Fruit fly (Drosophila melanogaster): ENCODE results near the gene Abcd3.

Abcd3 gene

DNA sequence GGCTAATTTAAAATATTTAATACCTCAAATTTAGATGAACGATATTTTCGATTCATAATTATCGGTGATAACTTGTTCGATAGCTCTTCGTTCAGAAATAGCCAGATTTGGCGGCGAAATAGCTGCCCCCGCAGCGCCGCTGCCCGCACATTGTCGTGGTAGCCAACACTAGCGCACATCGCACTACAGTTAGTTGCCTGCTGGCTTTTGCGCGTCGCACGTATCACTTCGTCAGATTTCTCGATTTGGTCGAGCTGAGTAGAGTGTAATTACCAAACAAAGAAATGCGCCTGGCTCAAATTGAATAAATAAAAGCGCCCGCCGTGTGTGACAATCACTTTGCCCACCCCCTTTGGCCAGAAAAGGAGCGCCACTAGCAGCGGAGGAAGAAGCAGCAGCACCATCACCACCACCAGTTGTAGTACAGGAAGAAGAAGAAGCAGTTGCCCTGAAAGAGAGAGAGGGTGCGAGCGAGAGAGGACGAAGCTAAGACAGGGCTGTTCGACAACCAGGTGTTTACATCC, at the start of gene Abcd3:
Gene Abcd3, plus strand, starts transcription at position 145 of the 524 bp plus-strand sequence.
- TF ChIP-seq CG17801 (GFP tag; optimal IDR thresholded peaks at IDR 0.05; ENCODE audit: partially characterized antibody) = peak; percentile 71

DNA sequence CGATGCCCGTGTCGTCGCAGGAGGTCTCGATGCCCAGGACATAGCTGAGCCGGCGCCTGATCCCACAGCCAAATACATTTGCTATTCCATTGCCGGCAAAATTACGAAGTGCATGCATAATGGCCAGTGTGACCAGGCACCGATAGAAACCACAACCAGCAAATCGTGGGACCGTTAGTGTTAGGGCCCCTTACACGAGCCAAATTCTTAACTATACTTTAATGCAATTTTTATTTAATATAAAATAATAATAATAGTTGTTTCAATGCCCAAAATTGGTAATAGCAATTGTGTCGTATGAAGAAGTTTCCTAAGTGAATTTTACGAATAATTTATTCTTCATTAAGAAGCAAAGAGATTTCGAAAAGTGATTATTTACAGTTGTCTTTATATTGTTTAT, 49.0 kb upstream of the Abcd3 start, which contains the start of gene Tcs4:
Gene Tcs4, minus strand, starts transcription at position 145 of the 400 bp plus-strand sequence.
- TF ChIP-seq CG17801 (GFP tag; optimal IDR thresholded peaks at IDR 0.05; ENCODE audit: partially characterized antibody) = peak; percentile 48

DNA sequence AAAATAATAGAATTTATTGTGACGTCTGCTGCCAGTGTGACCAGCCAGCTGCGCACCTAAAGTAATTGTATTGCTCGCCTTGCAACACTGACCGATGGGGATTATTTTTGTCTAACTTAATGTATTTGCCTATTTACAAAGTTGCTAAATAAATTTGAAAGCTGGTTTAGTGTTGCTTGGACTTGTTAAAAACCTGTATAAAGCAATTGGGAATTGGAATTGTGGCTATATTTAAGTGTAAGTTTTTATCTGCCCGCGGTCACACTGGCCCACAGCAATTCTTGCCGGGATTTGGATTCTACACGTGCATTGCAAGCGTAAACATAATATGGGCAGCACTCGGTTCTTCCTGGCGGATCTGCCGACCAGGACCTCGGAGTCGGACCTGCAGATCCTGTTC, 46.5 kb upstream of the Abcd3 start, which contains the start of the genes CG14230 and CG14232:
Gene CG14230, plus strand, starts transcription at position 94 of the 400 bp plus-strand sequence.
Gene CG14232, minus strand, starts transcription at position 177 of the 400 bp plus-strand sequence.
- peak; percentile 48 for TF ChIP-seq CG17801 (GFP tag; optimal IDR thresholded peaks at IDR 0.05; ENCODE audit: partially characterized antibody)

DNA sequence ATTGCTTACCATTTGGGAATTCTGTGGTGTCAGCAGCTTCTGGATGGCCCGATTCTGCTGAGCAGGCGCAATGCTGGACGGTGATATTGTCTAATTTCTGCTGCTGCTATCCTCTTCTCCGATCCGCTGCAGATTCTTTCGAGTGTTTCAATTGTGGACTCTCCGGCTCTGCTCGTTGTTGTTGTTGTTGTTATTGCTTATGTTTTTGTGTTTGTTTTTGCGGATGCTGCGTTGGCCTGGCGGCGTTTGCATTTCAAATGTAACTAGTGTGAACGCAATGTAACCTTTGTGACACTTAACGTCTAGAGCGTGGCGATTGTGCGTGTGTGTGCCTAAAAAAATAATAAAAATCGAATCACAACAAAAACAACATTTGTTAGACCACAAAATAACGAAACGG, 38.6 kb upstream of the Abcd3 start:
- no peak for TF ChIP-seq CG17801 (GFP tag; optimal IDR thresholded peaks at IDR 0.05; ENCODE audit: partially characterized antibody)

DNA sequence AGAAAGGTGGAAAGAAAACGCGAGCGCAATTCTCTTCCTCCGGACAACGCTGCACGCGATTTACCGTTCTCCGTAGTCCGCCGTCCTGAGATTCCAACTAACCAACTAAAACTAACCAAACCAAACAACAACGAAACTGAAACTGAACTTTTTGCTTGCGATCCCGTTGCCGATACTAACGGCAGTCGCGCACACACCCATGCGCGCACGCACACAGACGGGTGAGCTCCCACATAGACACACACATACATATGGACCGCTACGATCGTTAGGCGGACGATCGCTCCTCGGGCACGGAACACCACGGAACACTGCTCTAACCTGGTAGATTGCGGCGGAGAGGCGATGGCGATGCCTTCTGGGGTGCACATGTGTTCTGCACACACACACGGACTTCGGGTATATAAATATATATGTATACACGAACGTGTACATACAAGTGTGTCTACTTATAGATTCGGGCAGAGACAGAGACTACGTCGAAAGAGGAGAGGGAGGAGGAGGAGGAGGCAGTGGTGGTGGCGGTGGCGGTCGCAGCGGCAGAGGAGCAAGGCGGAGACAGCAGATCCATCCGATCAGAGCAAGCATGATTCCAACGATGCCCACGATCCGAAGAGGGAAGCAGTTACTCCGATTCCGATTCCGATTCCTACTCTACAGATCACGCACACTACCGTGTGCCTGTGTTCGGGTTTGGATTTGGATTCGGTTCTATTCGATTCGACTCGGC, 37.5 kb upstream of the Abcd3 start, which contains the start of gene meso18E:
Gene meso18E, minus strand, starts transcription at position 148 of the 730 bp plus-strand sequence.
- no peak for TF ChIP-seq CG17801 (GFP tag; optimal IDR thresholded peaks at IDR 0.05; ENCODE audit: partially characterized antibody)

DNA sequence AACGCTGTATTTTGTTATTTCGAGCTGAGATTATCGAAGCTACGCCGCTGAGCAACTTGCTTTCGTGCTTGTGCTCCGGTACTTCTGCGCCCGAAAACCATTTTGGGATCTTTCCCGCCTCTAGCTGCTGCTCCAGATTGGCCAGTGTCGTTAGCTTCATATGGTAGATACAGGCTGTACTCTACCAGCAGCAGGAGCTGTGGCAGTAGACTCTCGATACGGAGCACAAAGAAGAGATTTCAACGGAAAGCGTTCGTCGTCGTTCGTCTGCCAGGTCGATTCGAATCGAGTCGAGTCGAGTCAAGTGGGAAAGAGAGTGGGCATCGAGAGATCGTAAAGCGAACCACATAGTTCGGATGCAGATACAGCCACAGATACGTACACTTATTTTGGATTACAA, 35.8 kb upstream of the Abcd3 start:
- TF ChIP-seq CG17801 (GFP tag; optimal IDR thresholded peaks at IDR 0.05; ENCODE audit: partially characterized antibody) = no peak

DNA sequence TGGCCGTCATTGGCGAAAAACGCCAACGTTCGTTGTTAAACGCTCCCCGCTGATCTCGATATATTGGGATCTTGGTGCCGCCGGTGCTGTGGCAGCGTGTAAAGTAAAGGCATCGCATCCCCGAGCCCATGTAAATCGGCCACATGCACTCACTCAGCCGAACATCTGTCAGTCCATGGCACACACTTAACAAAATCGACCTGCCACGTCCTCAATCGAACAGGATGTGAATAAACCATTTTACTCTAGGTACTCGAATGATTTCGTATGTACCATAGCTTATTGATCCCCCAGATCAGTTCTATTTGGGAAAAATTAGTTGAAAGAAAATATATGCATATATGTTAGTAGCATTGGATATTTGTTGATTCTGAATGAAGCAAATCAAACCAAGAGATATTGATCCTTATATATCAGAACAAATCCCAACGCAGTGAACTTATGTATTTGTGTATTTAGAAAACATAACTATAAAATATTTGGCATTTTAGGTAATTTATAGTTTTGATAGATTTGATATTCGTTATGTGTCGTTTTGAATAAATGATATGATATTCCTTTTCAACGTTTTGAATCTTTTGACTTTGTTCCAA, 34.1 kb upstream of the Abcd3 start:
- no peak for TF ChIP-seq CG17801 (GFP tag; optimal IDR thresholded peaks at IDR 0.05; ENCODE audit: partially characterized antibody)

DNA sequence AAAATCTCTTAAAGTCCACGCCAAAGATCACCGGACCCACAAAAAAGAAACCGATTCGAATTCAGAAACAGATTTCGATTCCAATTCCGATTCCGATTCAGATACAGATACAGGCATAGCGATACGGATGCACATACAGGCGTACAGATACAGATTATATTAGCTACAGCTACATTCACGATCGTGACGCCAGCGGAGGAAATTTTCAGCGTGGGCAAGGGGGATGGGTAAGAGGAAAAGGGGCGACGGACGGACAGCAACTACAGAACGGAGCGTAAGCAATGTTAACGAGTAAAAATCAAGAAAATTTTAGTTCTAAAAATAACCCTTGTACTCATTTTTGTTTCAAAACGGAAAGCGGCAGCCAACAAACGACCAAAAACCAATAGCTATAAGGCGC, 33.5 kb upstream of the Abcd3 start:
- no peak for TF ChIP-seq CG17801 (GFP tag; optimal IDR thresholded peaks at IDR 0.05; ENCODE audit: partially characterized antibody)

DNA sequence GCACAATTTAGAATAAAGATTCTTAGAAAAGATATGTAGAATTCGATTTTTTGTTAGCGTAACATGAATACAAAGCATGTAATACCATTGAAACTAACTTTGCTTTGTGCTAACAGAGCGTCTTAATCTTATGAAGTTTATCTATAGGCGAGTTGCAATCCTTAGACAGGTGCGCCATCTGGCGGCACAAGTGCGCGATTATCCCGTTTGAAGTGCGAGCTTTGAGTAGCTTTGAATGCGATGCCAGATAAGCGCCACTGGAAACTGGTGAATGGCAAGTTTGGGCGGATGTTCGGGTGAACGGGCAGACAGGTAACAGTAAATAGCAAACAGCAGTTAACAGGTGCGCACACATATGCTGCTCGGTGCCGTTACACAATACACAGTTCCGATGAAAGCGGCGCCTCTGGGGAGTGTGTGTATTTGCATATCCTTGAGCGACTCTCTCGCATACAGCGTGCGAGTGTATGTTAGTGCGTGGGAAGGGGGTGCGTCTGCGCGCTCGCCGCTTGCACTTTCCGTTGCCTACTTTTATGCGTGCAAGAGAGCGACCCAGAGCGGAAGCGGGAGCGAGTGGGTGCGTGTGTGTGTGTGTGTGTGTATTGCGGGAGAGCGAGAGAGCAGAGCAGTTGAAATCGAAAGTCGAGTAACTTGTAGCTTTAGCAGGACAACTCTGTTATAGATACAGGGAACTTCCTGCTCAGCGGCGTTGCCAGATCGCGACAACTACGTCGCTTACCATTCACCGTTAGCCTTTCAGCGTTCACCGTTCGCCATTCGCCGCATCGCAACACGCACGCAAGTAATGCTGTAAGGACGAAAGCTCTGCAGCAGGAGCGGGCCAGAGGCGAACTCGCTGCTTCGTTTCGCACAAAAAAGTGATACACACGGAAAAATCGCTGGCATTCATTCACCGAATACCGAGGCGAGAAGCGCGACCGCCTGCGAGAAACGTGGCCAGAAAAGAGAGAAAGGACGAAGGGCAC, 32.3 kb upstream of the Abcd3 start, which contains the start of gene CG12531:
Gene CG12531, plus strand, starts transcription at position 936 of the 986 bp plus-strand sequence.
- TF ChIP-seq CG17801 (GFP tag; optimal IDR thresholded peaks at IDR 0.05; ENCODE audit: partially characterized antibody) = no peak

DNA sequence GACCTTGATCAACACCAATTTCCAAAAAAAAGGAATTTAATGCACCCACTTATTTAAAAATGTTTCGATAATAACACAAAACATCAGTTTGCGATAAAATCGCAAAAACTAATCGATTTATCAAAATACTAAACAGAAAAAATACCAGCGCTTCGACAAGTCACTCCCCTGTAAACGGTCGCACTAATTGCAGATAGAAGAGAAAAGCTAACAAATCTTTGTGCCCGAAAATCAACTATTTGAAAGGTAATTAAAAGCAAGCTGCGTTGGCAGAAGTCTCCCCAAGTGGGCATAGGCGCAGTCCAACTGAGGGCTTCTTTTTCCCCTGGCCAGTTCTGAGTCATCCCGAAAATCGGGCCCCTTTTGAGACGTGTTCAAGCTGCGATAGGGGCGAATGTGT, 19.7 kb upstream of the Abcd3 start, which contains the start of gene AP-1-2beta:
Gene AP-1-2beta, plus strand, starts transcription at position 161 of the 400 bp plus-strand sequence.
- TF ChIP-seq CG17801 (GFP tag; optimal IDR thresholded peaks at IDR 0.05; ENCODE audit: partially characterized antibody) = peak; percentile 45

DNA sequence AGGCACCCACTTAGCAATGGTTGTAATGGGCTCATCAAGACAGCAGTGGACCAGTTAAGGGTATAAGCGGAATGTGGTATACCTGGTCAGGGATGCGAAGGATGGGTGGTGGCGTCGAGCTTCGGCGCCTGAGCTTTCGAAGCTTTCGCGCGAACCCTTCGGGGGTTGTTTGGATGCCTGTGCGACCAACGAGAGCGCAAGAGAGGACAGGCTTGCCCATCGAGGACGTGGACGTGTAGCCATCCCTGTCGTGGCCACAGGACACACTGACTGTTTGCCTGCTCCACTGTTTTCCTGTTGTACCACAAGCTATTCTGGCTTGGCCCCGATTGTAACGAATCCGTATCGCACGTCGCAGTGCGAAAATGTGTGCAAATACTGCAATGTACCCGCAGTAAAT, 15.3 kb upstream of the Abcd3 start, which contains the start of gene CG14234:
Gene CG14234, plus strand, starts transcription at position 301 of the 400 bp plus-strand sequence.
- TF ChIP-seq CG17801 (GFP tag; optimal IDR thresholded peaks at IDR 0.05; ENCODE audit: partially characterized antibody) = no peak

DNA sequence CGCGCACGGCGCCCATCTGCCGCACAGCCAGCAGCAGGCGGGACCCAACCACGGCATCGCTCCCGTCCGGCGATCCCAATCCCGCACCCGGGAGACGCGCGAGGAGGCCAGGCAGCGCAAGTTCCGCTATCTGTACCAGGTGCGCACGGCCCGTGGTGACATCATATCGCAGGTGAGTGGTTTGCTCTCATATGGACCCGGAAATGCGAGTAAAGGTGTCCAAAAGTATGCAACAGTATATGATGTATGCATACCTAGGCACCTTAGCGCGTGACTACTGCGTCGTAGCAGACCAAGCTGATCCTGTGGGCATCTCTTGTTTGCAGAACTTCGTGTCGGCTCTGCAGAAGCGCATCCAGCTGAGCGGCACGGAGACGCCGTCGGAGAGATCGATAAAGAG, 12.7 kb upstream of the Abcd3 start:
- no peak for TF ChIP-seq CG17801 (GFP tag; optimal IDR thresholded peaks at IDR 0.05; ENCODE audit: partially characterized antibody)

DNA sequence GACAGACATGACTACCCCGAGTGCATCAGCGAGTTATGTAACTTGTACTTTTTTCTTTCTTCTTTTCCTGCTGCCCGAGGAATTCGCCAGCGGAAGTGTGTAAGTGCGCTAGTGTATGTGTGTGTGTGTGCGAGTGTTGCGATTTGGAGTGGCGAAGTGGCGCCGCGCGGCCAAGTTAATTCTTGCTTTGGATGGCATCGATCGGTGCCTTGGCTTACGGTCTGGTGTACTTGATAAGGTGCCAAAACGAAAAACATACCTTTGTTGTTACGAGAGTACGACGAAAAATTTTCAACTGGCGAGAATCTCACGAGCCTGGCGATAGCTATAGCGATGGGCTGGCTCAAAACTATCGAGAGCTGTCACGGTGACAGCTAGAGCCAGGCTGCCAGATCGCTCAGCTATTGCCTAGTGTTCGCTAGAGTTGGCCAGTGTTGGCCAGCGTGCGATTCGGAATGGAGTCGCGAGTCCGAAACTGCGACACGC, 6.5 kb upstream of the Abcd3 start, which contains the start of the genes CG18809, COX6B, CG33932 and Rpp20:
Gene CG18809, minus strand, starts transcription at position 333 of the 486 bp plus-strand sequence.
Gene COX6B, minus strand, starts transcription at position 333 of the 486 bp plus-strand sequence.
Gene CG33932, plus strand, starts transcription at position 429 of the 486 bp plus-strand sequence.
Gene Rpp20, plus strand, starts transcription at position 429 of the 486 bp plus-strand sequence.
- peak; percentile 57 for TF ChIP-seq CG17801 (GFP tag; optimal IDR thresholded peaks at IDR 0.05; ENCODE audit: partially characterized antibody)

Data from ovary, adult (tissue).